Worm (Caenorhabditis elegans) whole organism, mixed stage, embryonic: ENCODE data around the gene cpna-2.

Experiments used
- blmp-1 ChIP-seq: fragments of 150-350 bp; optimal IDR thresholded peaks from 2 replicates; lab custom pipeline; 2014; ENCODE audit warnings: missing biosample characterization, missing genetic modification characterization
- ceh-83 ChIP-seq: fragments of 200-800 bp; sonication (Bioruptor generic); optimal IDR thresholded peaks from 2 replicates; lab custom pipeline; 2018; ENCODE audit warnings: mild to moderate bottlenecking, missing genetic modification characterization, missing compliant biosample characterization
- elt-3 ChIP-seq: fragments of 150-350 bp; optimal IDR thresholded peaks from 2 replicates; lab custom pipeline; 2014; ENCODE audit warnings: missing biosample characterization, missing genetic modification characterization
- mep-1 ChIP-seq: fragments of 150-350 bp; optimal IDR thresholded peaks from 2 replicates; lab custom pipeline; 2017; ENCODE audit warnings: missing biosample characterization, missing genetic modification reagents, missing genetic modification characterization, inconsistent platforms
- nhr-12 ChIP-seq: fragments of 150-350 bp; optimal IDR thresholded peaks from 2 replicates; lab custom pipeline; 2014; ENCODE audit warnings: missing biosample characterization, missing genetic modification characterization
- nhr-76 ChIP-seq: sonication (generic microtip); optimal IDR thresholded peaks from 2 replicates; lab custom pipeline; 2017; ENCODE audit warnings: missing biosample characterization, missing genetic modification characterization
- pha-4 ChIP-seq: fragments of 150-350 bp; optimal IDR thresholded peaks from 2 replicates; lab custom pipeline; 2018; ENCODE audit warnings: missing biosample characterization, missing genetic modification reagents, missing genetic modification characterization
- sem-2 ChIP-seq: fragments of 200-800 bp; sonication (Bioruptor generic); optimal IDR thresholded peaks from 2 replicates; lab custom pipeline; 2018; ENCODE audit warnings: mild to moderate bottlenecking, missing genetic modification characterization, missing compliant biosample characterization
- sptf-1 ChIP-seq: sonication (generic microtip); optimal IDR thresholded peaks from 2 replicates; lab custom pipeline; 2017; ENCODE audit warnings: mild to moderate bottlenecking, missing genetic modification characterization, moderate library complexity, missing compliant biosample characterization
- ztf-11 ChIP-seq: fragments of 150-350 bp; optimal IDR thresholded peaks from 2 replicates; lab custom pipeline; 2014; ENCODE audit warnings: missing biosample characterization, missing genetic modification characterization

ce11 chrII:7763569-7763968, 38.9 kb downstream of the cpna-2 start, which contains the start of gene B0228.9:
- TF ChIP-seq sptf-1 (tag; lab: Kevin White, UChicago) (no peak), sem-2 (GFP tag; lab: Kevin White, UChicago) (no peak), blmp-1 (tag; lab: Kevin White, UChicago) (no peak), mep-1 (tag; lab: Kevin White, UChicago) (no peak), nhr-12 (tag; lab: Kevin White, UChicago) (no peak), ceh-83 (GFP tag; lab: Kevin White, UChicago) (no peak), elt-3 (tag; lab: Kevin White, UChicago) (no peak), nhr-76 (no peak), pha-4 (tag; lab: Kevin White, UChicago) (no peak), ztf-11 (tag; lab: Kevin White, UChicago) (no peak)
